Fruit fly (Drosophila melanogaster) ovary, adult (tissue): ENCODE results near the gene CG1172.

ENCODE experiments used
- CG17801 ChIP-seq: fragments of 200-800 bp; optimal IDR thresholded peaks from 2 replicates; lab custom pipeline; 2019; ENCODE audit warnings: missing biosample characterization, mild to moderate bottlenecking, missing genetic modification characterization, moderate library complexity; ENCODE audit not compliant: partially characterized antibody

The CG1172 gene

DNA sequence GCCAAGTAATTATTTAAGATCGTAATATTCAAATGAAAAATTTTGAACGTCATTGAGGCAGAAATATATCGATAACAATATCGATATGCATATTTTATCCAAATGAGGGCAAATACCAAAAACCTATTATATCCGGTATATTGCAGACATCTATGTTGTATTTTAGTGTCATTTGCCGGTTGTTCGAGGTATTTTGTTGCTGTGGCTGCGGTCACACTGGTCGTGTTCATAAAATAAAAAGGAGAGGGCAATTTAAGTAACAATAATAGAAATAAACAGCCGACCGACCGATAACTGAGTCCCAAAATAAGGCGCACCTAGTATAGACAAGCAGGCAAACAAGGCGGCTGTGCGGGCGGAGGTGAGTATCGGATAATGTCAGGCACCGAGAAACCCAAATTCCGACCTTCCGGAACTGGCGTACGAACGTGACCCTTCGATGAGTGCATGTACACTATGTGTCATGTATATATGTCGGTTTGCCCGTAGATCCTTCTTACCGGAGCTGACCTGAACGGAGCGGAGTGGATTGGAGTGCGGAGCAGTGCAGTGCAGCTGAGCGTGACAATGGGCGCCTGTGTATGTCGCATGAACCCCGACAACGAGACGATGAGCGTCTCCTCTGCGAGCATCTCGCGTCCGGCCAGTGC, at the start of gene CG1172:
TSS of gene CG1172 (plus strand) at position 181 of the 650 bp plus-strand sequence.
- peak; percentile 39 for TF ChIP-seq CG17801 (GFP tag; lab: Kevin White, UChicago)

DNA sequence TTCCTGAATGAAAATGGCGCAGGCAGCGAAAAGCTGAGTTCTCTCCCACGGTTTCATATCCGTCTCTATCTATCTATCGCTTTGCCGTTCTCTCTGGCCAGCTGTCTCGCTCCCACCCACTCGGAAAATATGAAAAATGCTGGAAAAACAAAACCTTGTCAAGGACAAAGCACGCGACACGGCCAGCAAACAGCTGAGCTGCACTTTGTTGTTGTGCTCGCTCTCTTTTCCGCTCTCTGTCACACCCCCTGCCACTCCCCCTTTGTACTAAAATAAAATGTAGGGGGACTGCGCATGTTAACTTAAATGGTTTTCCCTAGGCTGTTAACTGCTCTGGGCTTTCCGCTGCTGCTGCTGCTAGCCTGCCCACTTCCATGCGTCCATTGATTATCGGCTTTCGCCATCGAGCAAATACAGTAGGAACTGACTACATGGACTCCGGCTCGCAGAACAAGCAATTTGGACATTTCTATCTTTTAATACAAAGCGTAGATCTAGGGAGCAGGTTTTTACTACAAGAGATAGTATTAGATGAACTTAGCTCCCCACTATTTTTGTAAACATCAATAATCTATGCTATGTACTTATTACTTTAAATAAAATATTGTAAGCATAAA, 46.9 kb upstream of the CG1172 start:
- TF ChIP-seq CG17801 (GFP tag; lab: Kevin White, UChicago), result no peak

DNA sequence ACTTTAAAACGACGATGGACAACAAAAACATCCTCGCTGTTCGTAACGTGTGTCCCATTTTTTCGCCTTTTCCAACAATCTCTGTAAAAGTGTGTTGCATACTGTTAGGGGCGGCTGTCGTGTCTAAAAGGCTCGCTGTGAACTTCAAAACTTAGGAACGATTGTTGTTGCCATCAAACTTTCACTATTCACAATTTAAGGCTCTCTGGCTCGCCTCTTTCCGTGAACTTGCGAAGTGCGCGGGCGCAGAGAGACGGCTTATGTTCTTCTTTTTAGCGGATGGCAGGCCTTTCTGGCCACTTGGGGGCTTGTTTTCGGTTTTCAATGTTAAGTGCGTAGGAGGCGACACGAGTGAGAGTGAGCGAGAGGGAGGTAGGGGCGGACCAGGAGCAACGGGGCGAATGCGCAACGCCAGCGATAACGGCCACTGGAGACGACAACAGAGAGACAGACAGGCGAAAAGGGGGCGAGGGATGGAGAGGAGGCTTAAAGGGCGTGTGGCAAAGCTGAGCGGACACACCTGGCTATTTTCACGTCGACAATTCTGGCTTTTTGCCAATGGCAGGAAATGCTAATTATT, 43.2 kb upstream of the CG1172 start, which contains the start of gene mtd:
TSS of gene mtd (minus strand) at position 51 of the 580 bp plus-strand sequence.
- no peak for TF ChIP-seq CG17801 (GFP tag; lab: Kevin White, UChicago)

DNA sequence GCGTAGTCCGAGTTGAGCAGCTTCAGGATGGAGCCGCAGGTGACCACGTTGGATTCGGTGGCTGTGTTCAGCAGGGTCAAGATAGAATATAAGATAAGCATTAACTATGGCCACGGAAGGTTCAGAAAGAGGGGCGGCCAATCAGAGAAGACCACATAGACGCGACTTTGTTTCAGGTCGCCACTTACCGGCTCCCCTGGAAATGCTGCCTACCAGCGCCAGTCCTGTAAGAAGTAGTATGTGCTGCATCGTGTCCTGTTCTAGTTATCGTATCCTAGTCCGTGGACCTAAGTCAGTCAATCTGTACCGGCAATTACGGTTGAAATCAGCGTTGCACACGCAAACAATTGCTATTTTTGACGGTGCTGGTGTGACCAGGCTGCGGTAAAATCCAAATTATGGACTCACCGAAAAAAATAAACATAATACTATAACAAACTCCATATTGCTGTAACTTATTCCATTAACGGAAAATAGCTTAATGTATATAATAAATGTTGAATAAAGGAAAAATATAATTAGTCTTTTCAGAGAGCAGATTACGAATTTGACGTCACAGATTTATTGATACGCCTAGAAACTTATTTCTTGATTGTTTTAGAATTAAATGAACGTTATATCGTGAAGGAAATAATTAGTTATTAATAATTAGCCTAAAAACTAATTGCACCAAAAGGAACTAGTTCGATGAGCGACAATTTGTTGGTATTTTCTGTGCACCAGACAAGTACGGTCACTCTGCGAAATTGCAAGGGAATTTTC, 39.2 kb upstream of the CG1172 start, which contains the start of the genes CG11999 and CG1161:
TSS of gene CG11999 (minus strand) at position 375 of the 762 bp plus-strand sequence.
TSS of gene CG1161 (plus strand) at position 720 of the 762 bp plus-strand sequence.
- TF ChIP-seq CG17801 (GFP tag; lab: Kevin White, UChicago), result no peak

DNA sequence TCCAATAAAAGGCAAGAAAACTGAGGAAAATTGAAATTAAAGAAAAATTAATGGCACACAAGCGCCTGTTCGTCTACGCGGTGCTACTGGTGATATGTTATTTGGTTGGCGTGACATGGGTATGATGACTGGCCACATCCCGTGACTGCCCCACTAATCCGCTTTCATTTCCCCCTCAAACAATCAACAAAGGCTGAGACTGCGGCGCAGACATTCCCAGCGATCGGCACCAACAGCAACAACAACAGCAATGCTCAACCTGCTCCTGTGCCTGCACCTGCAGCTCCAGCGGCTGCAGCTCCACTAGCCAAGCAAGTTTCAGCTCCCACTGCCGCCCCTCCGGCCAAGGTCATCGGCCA, 38.6 kb upstream of the CG1172 start:
- TF ChIP-seq CG17801 (GFP tag; lab: Kevin White, UChicago), result no peak

DNA sequence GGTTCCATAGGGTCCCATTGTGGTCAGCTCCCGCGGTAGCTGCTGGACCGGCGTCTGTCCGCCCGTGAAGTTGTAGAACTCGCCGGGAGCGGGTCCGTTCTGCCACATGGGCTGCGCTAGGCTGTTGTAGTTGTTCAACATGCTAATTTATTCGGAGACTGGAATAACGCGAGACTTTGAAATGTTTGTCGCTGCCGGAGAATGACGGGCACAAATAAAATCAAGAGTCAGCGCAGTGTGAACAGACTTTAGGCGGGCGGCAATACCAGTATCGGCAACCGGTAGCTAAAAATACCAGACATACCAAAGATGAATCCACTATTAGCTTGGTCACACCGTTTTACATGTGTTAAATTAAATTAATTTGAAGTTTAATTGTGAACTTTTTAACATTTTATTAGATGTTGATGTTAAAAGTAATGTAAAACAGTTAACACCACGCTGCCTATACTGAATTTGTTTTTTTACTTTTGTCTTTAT, 35.7 kb upstream of the CG1172 start, which contains the start of gene Prosbeta7:
TSS of gene Prosbeta7 (minus strand) at position 430 of the 480 bp plus-strand sequence.
- peak; percentile 68 for TF ChIP-seq CG17801 (GFP tag; lab: Kevin White, UChicago)

DNA sequence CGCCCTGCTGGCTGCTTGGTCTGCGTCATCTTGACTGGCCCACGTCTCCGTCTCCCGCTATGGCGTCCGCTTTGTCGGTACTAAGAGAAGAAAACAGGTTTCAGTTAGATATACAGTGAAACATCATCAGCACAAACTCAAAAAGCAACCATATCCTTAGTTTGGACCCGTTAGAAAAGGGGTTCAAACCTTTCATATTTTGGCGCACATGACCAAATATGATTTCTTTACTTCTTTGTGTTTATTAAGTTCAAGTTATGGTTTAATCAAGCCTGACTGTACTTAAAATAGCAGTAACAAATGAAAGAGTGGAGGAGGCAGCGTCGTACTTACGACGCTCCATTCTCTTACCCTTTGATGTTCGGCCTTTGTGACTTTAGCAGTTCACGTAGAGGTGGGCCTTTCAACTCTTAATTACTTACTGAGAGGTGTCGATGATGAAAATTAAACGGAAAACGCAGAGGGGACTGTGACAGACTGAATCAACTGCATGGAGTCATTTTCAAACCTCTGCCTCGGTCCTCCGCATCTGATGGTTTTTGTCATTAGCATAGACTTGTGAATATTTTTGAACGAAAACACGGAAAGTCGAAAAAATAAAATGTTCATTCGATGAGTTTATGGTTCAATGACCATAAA, 31.9 kb upstream of the CG1172 start:
- TF ChIP-seq CG17801 (GFP tag; lab: Kevin White, UChicago), result no peak

DNA sequence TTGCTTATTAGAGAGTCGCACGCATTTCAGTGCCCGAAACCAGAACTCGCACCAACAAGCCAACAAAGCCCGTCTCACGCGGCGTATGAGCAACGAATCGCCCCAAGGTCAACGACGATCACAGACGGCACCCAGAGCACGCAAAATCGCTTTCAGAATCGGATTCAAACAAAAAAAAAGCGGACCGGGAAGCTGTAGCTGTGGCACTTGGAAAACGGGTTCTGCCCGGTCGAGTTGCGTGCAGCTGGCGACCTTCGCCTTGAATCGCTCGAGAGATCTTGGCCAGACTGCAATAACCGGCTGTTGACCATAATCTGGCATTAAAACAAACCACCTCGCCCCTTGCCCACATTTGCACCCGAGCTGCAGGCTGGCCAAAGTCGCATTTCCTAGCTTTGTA, 30.3 kb upstream of the CG1172 start:
- no peak for TF ChIP-seq CG17801 (GFP tag; lab: Kevin White, UChicago)

DNA sequence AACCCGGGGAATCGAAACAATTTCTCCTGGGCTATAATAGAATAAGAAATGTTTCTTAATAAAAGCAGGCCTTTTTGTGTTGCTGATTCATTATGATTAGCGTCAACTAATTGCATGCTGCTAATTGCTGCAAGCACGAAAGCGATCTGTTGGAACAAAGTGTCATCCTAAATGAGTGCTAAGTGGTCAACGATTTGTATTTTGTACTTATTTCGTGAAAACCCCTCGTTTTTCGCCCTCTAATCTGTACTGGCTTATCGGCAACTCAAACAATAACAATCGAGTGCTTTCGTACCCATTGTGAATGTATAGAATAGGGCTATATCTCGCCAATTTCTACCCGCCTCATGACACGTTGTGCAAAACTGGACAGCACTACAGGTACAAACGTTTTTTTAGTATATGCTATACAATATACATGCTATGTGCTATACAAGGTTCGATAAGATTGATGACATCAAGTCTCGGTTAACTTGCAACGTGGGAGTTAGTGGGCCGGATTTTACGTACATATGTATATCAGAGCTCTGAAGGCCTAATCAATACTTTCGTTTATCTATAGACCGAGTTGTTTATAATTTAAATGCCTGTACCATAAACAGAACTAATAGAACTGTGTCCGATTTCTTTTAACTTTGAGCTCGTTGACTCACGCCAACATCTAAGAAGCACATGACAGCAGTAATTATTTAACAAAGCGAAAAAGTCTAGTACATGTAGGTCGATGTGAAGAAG, 29.0 kb upstream of the CG1172 start:
- TF ChIP-seq CG17801 (GFP tag; lab: Kevin White, UChicago), result no peak

DNA sequence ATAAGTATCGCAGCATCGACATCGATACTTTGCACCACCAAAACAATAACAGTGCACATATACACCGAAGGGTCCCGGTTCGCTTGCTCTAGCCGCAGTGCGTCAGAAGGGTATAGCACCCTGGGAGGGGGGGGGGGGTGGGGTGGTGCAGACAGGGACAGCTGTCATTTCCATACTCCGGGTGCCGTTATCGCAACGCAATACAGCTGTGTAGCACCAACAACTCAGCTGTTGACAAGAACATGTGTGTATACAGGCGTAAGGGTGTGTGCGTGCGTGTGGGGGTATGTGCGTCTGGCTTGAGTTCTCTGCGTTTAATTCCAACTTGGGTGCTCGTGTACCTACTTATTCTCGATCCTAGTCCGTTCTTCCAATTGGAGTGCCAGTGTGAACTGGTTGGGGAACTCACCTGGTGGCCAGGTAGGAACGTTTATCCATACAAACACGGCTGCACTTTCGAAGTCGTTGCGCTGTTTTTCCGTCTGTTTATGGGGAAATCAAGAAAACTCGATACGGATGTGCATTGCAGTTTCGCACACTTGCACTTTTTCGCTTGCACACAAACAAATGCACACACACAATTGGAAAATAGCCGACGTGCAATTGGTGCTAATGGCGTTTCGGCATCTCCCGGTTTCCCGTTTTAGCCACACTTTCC, 26.1 kb upstream of the CG1172 start:
- TF ChIP-seq CG17801 (GFP tag; lab: Kevin White, UChicago), result no peak

DNA sequence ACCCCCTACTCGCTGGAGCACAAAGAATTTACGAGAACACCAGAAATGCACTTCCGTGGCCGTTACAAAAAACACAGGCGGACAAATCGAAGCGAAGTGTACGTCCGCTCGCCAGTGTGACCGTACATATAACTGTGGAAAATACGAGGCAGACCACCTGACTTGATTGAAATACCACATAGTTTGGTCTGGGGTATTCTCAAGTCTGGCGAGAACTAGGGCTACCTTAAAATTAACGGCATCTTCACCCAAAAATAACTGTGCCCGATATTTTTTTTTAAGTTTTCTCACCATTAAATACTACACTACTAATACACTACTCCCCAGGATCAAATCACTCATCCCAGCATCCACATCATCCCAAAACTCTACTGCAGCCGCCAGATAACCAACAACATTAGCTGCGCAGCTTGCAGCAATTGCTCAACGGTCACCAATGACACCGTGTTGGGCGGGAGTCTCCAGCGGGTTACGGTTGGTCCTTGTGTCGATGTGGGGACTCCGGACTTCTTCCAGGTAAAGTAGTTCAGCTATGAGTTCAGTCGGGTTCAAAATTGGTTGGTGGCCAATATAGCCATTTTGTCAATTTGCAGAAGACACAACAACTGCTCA, 25.4 kb upstream of the CG1172 start, which contains the start of gene Cerk:
TSS of gene Cerk (minus strand) at position 137 of the 612 bp plus-strand sequence.
- peak; percentile 22 for TF ChIP-seq CG17801 (GFP tag; lab: Kevin White, UChicago)

DNA sequence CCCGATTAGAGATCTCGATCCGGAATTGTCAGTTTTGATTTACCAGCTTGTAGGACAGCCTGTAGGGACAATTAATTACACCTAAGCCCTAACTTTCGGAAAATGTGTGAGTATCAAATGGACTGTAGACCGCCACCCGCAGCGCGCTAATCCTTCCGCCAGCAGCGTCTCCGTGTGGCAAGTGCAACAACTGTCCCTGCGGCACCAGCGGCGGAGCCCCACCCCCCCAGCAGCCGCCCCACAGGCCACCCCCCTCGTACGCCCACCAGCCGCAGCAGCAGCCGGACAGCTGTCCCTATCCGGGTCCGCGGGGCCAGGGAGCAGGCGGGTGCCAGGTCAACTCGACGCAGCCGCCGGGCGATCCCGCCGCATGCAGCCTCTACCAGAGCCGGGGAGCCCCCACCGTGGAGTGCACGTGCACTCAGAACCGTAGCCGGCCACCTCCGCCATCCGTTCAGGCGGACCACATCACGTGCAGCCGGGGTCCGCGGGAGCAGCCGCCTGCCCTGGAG, 24.2 kb upstream of the CG1172 start, which contains the start of the genes CG31542 and CG34277:
TSS of gene CG31542 (plus strand) at position 51 of the 512 bp plus-strand sequence.
TSS of gene CG34277 (plus strand) at position 51 of the 512 bp plus-strand sequence.
- TF ChIP-seq CG17801 (GFP tag; lab: Kevin White, UChicago), result no peak
